Fruit fly (Drosophila melanogaster): ENCODE results near the gene CG14445.

CG14445 gene

dm6 chrX:6224225-6225190 is 12.6 kb upstream of the CG14445 start, which contains the start of gene sqh (continued):
- no peak for TF ChIP-seq Lpt (GFP tag; optimal IDR thresholded peaks at IDR 0.05)
- peak; percentile 74 for TF ChIP-seq ro (GFP tag; IDR thresholded peaks at IDR 0.05)
- TF ChIP-seq her (GFP tag; optimal IDR thresholded peaks at IDR 0.05), result no peak
- TF ChIP-seq CG11723 (GFP tag; optimal IDR thresholded peaks at IDR 0.05), result peak; percentile 88
- TF ChIP-seq shn (GFP tag; optimal IDR thresholded peaks at IDR 0.05), result peak; percentile 36
- TF ChIP-seq chif (GFP tag; optimal IDR thresholded peaks at IDR 0.05), result peak; percentile 30 to 61
- TF ChIP-seq CG10267 (tag; optimal IDR thresholded peaks at IDR 0.05), result peak; percentile 64
- peak; percentile 85 for TF ChIP-seq Fer3 (tag; optimal IDR thresholded peaks at IDR 0.05)
- TF ChIP-seq Dbx (GFP tag; IDR thresholded peaks at IDR 0.05), result peak; percentile 92
- no peak for TF ChIP-seq Elba2 (GFP tag; optimal IDR thresholded peaks at IDR 0.05)
- peak; percentile 73; the same call in 1 of the 2 replicates for TF ChIP-seq toy (GFP tag; IDR thresholded peaks at IDR 0.05)
- TF ChIP-seq ash1 (GFP tag; optimal IDR thresholded peaks at IDR 0.05), result no peak
- peak; percentile 91 for TF ChIP-seq Xrp1 (GFP tag; IDR thresholded peaks at IDR 0.05)
- peak; percentile 62; the same call in 1 of the 2 replicates for TF ChIP-seq dimm (GFP tag; IDR thresholded peaks at IDR 0.05)
- TF ChIP-seq nerfin-1 (tag; optimal IDR thresholded peaks at IDR 0.05), result peak; percentile 80
- TF ChIP-seq CG7786 (GFP tag; optimal IDR thresholded peaks at IDR 0.05), result peak; percentile 42
- TF ChIP-seq HHEX (GFP tag; optimal IDR thresholded peaks at IDR 0.05), result peak; percentile 84
- TF ChIP-seq sob (GFP tag; IDR thresholded peaks at IDR 0.05), result peak; percentile 91
- peak; percentile 92 for TF ChIP-seq CG2678 (tag; optimal IDR thresholded peaks at IDR 0.05)
- peak; percentile 59; the same call in 1 of the 2 replicates for TF ChIP-seq dan (GFP tag; IDR thresholded peaks at IDR 0.05)
- peak; percentile 81 for TF ChIP-seq wor (GFP tag; IDR thresholded peaks at IDR 0.05)
- TF ChIP-seq phol (tag; optimal IDR thresholded peaks at IDR 0.05), result peak; percentile 82
- TF ChIP-seq zen (tag; optimal IDR thresholded peaks at IDR 0.05), result peak; percentile 70
- TF ChIP-seq B-H1 (GFP tag; IDR thresholded peaks at IDR 0.05), result peak; percentile 70; the same call in 2 of the 3 replicates
- TF ChIP-seq PHDP (tag; optimal IDR thresholded peaks at IDR 0.05), result peak; percentile 88
- peak; percentile 83 for TF ChIP-seq onecut (GFP tag; IDR thresholded peaks at IDR 0.05)
- no peak for TF ChIP-seq bigmax (GFP tag; optimal IDR thresholded peaks at IDR 0.05)
- peak; percentile 67 for TF ChIP-seq CG15073 (GFP tag; optimal IDR thresholded peaks at IDR 0.05)
- peak; percentile 77 for TF ChIP-seq kah (GFP tag; optimal IDR thresholded peaks at IDR 0.05)
- no peak for TF ChIP-seq CG1832 (GFP tag; optimal IDR thresholded peaks at IDR 0.05)
- TF ChIP-seq mld (GFP tag; IDR thresholded peaks at IDR 0.05; ENCODE audit: partially characterized antibody), result no peak
- peak; percentile 20 for TF ChIP-seq Camta (GFP tag; optimal IDR thresholded peaks at IDR 0.05)
- peak; percentile 46 for TF ChIP-seq CG4854 (GFP tag; optimal IDR thresholded peaks at IDR 0.05)
- peak; percentile 91 for TF ChIP-seq lab (GFP tag; optimal IDR thresholded peaks at IDR 0.05)
- TF ChIP-seq CG1792 (GFP tag; optimal IDR thresholded peaks at IDR 0.05), result no peak
- TF ChIP-seq luna (GFP tag; optimal IDR thresholded peaks at IDR 0.05), result no peak
- TF ChIP-seq emc (GFP tag; optimal IDR thresholded peaks at IDR 0.05), result no peak
- no peak for TF ChIP-seq btn (GFP tag; optimal IDR thresholded peaks at IDR 0.05)
- peak; percentile 84 for TF ChIP-seq nau (GFP tag; optimal IDR thresholded peaks at IDR 0.05)
- TF ChIP-seq cg (GFP tag; optimal IDR thresholded peaks at IDR 0.05), result peak; percentile 98
- TF ChIP-seq esg (GFP tag; conservative IDR thresholded peaks at IDR 0.05), result peak; percentile 85
- TF ChIP-seq Xbp1 (GFP tag; optimal IDR thresholded peaks at IDR 0.05), result peak; percentile 84
- peak; percentile 71 for TF ChIP-seq fd64A (GFP tag; optimal IDR thresholded peaks at IDR 0.05)
- TF ChIP-seq croc (GFP tag; conservative IDR thresholded peaks at IDR 0.05), result peak; percentile 87
- peak; percentile 72 for TF ChIP-seq CG10654 (GFP tag; optimal IDR thresholded peaks at IDR 0.05)
- TF ChIP-seq CG11085 (GFP tag; IDR thresholded peaks at IDR 0.05), result peak; percentile 79
- TF ChIP-seq danr (GFP tag; IDR thresholded peaks at IDR 0.05), result peak; percentile 82
- peak; percentile 78 for TF ChIP-seq H15 (GFP tag; IDR thresholded peaks at IDR 0.05)
- TF ChIP-seq Dref (GFP tag; IDR thresholded peaks at IDR 0.05), result 0 out of 2 replicates have a peak, but pooled peaks have one; percentile 19

All from whole organism, embryonic.